Worm (Caenorhabditis elegans) whole organism, young adult: ENCODE measurements around the gene ntl-9.

ENCODE experiments used
- B0035.1 ChIP-seq: sonication (generic microtip); optimal IDR thresholded peaks from 2 replicates; lab custom pipeline; 2016; ENCODE audit warnings: missing genetic modification characterization, mild to moderate bottlenecking, missing compliant biosample characterization, missing genotype, missing genetic modification reagents
- D2030.7 ChIP-seq: fragments of 200-800 bp; sonication (Bioruptor generic); IDR thresholded peaks from 2 replicates; pipeline ENCODE4 v1.3.6; 2022; ENCODE audit warnings: missing genetic modification reagents, missing genetic modification characterization, missing compliant biosample characterization
- F22D6.2 ChIP-seq: sonication (generic microtip); optimal IDR thresholded peaks from 2 replicates; lab custom pipeline; 2016; ENCODE audit warnings: mild to moderate bottlenecking, missing genetic modification characterization, missing compliant biosample characterization
- F33H1.4 ChIP-seq: fragments of 200-800 bp; sonication (Bioruptor generic); IDR thresholded peaks from 2 replicates; pipeline ENCODE4 v1.3.6; 2022; ENCODE audit warnings: missing genetic modification reagents, missing genetic modification characterization, missing compliant biosample characterization
- F55B11.4 ChIP-seq: sonication (generic microtip); optimal IDR thresholded peaks from 2 replicates; lab custom pipeline; 2016; ENCODE audit warnings: missing compliant biosample characterization, missing genetic modification characterization, borderline replicate concordance; ENCODE audit not compliant: insufficient read depth
- ZK185.1 ChIP-seq: sonication (generic microtip); optimal IDR thresholded peaks from 2 replicates; lab custom pipeline; 2016; ENCODE audit warnings: mild to moderate bottlenecking, missing genetic modification characterization, missing compliant biosample characterization; ENCODE audit not compliant: poor library complexity, severe bottlenecking
- aptf-2 ChIP-seq: fragments of 200-800 bp; sonication (Bioruptor generic); conservative IDR thresholded peaks from 2 replicates; pipeline ENCODE4 v1.3.6; 2022; ENCODE audit warnings: missing genetic modification reagents, missing genetic modification characterization, missing compliant biosample characterization
- athp-1 ChIP-seq: sonication (generic microtip); optimal IDR thresholded peaks from 2 replicates; lab custom pipeline; 2017; ENCODE audit warnings: mild to moderate bottlenecking, missing genetic modification characterization, missing compliant biosample characterization
- attf-3 ChIP-seq: fragments of 200-800 bp; sonication (Bioruptor generic); conservative IDR thresholded peaks from 2 replicates; pipeline ENCODE4 v1.3.6; 2022; ENCODE audit warnings: missing genetic modification reagents, missing genetic modification characterization, missing compliant biosample characterization
- cebp-1 ChIP-seq, 2 experiments: fragments of 200-800 bp in 1 of 2; sonication (Bioruptor generic) in 1 of 2; sonication (generic microtip) in 1 of 2; IDR thresholded peaks in 1 of 2; optimal IDR thresholded peaks in 1 of 2; 2 replicates each; pipeline versions ENCODE4 v1.3.6 to Lab custom; 2017 to 2022; ENCODE audit warnings: missing compliant biosample characterization in 2 of 2, missing genetic modification characterization in 2 of 2, mild to moderate bottlenecking in 1 of 2, missing genetic modification reagents in 1 of 2, moderate library complexity in 1 of 2
- cebp-2 ChIP-seq: fragments of 200-800 bp; sonication (Bioruptor generic); IDR thresholded peaks from 2 replicates; pipeline ENCODE4 v1.3.6; 2022; ENCODE audit warnings: missing genetic modification characterization, missing compliant biosample characterization
- ceh-40 ChIP-seq: fragments of 200-800 bp; sonication (Bioruptor generic); IDR thresholded peaks from 2 replicates; pipeline ENCODE4 v1.3.6; 2022; ENCODE audit warnings: missing genetic modification characterization, missing compliant biosample characterization
- die-1 ChIP-seq: sonication (generic microtip); optimal IDR thresholded peaks from 2 replicates; lab custom pipeline; 2016; ENCODE audit warnings: missing genotype, mild to moderate bottlenecking, missing genetic modification characterization, missing compliant biosample characterization
- dox-1 ChIP-seq: fragments of 200-800 bp; sonication (Bioruptor generic); IDR thresholded peaks from 2 replicates; pipeline ENCODE4 v1.3.6; 2022; ENCODE audit warnings: missing genetic modification reagents, missing genetic modification characterization, missing compliant biosample characterization
- efl-1 ChIP-seq: fragments of 150-350 bp; optimal IDR thresholded peaks from 2 replicates; lab custom pipeline; 2014; ENCODE audit warnings: missing biosample characterization, missing genetic modification reagents, missing genetic modification characterization
- egl-44 ChIP-seq: fragments of 200-800 bp; sonication (Bioruptor generic); IDR thresholded peaks from 2 replicates; pipeline ENCODE4 v1.3.6; 2022; ENCODE audit warnings: missing genetic modification reagents, missing genetic modification characterization, missing compliant biosample characterization
- ets-4 ChIP-seq: fragments of 200-800 bp; sonication (Bioruptor generic); optimal IDR thresholded peaks from 2 replicates; lab custom pipeline; 2018; ENCODE audit warnings: mild to moderate bottlenecking, missing genetic modification characterization, missing compliant biosample characterization
- him-1 ChIP-seq: sonication (generic microtip); optimal IDR thresholded peaks from 2 replicates; lab custom pipeline; 2016; ENCODE audit warnings: missing genotype, missing genetic modification reagents, missing genetic modification characterization, missing compliant biosample characterization
- hrde-1 ChIP-seq: sonication (generic microtip); optimal IDR thresholded peaks from 2 replicates; lab custom pipeline; 2016; ENCODE audit warnings: missing genetic modification characterization, mild to moderate bottlenecking, missing compliant biosample characterization, moderate library complexity, missing genotype, missing genetic modification reagents, borderline replicate concordance
- lag-1 ChIP-seq: fragments of 200-800 bp; sonication (Bioruptor generic); IDR thresholded peaks from 2 replicates; pipeline ENCODE4 v1.3.6; 2022; ENCODE audit warnings: missing genetic modification reagents, missing genetic modification characterization, missing compliant biosample characterization
- let-526 ChIP-seq: fragments of 200-800 bp; sonication (Bioruptor generic); IDR thresholded peaks from 2 replicates; pipeline ENCODE4 v1.3.6; 2022; ENCODE audit warnings: missing genetic modification reagents, missing genetic modification characterization, missing compliant biosample characterization
- let-607 ChIP-seq, 2 experiments: fragments of 200-800 bp in 1 of 2; sonication (Bioruptor generic) in 1 of 2; sonication (generic microtip) in 1 of 2; optimal IDR thresholded peaks; 2 replicates each; lab custom pipeline; 2016 to 2018; ENCODE audit warnings: mild to moderate bottlenecking in 2 of 2, missing compliant biosample characterization in 2 of 2, missing genetic modification characterization in 2 of 2, moderate library complexity in 2 of 2, missing genotype in 1 of 2
- lsl-1 ChIP-seq: fragments of 200-800 bp; sonication (Bioruptor generic); optimal IDR thresholded peaks from 2 replicates; lab custom pipeline; 2018; ENCODE audit warnings: mild to moderate bottlenecking, missing genetic modification characterization, moderate library complexity, missing compliant biosample characterization
- madf-6 ChIP-seq: fragments of 200-800 bp; sonication (Bioruptor generic); IDR thresholded peaks from 2 replicates; pipeline ENCODE4 v1.3.6; 2022; ENCODE audit warnings: missing genetic modification reagents, missing genetic modification characterization, missing compliant biosample characterization
- madf-8 ChIP-seq: fragments of 200-800 bp; sonication (Bioruptor generic); conservative IDR thresholded peaks from 2 replicates; pipeline ENCODE4 v1.3.6; 2022; ENCODE audit warnings: missing genetic modification reagents, missing genetic modification characterization, missing compliant biosample characterization
- nfya-1 ChIP-seq: sonication (generic microtip); optimal IDR thresholded peaks from 2 replicates; lab custom pipeline; 2017; ENCODE audit warnings: antibody characterized with exemption, missing compliant biosample characterization, missing genetic modification characterization, borderline replicate concordance; ENCODE audit not compliant: insufficient read depth
- nhr-80 ChIP-seq: sonication (generic microtip); optimal IDR thresholded peaks from 2 replicates; lab custom pipeline; 2016; ENCODE audit warnings: missing genetic modification characterization, missing compliant biosample characterization
- pha-4 ChIP-seq: fragments of 150-350 bp; sonication (generic microtip); optimal IDR thresholded peaks from 2 replicates; lab custom pipeline; 2014; ENCODE audit warnings: missing biosample characterization, missing genetic modification reagents, missing genetic modification characterization
- snpc-1.3 ChIP-seq: sonication (generic microtip); optimal IDR thresholded peaks from 2 replicates; lab custom pipeline; 2017; ENCODE audit warnings: missing genetic modification characterization, mild to moderate bottlenecking, missing compliant biosample characterization, antibody characterized with exemption, moderate library complexity, missing genotype, missing genetic modification reagents; ENCODE audit not compliant: insufficient read depth
- snpc-3.4 ChIP-seq: sonication (generic microtip); optimal IDR thresholded peaks from 2 replicates; lab custom pipeline; 2017; ENCODE audit warnings: missing genetic modification characterization, mild to moderate bottlenecking, missing compliant biosample characterization, antibody characterized with exemption, moderate library complexity, missing genotype, missing genetic modification reagents
- xnd-1 ChIP-seq: sonication (generic microtip); optimal IDR thresholded peaks from 2 replicates; lab custom pipeline; 2016; ENCODE audit warnings: missing genotype, missing genetic modification reagents, missing genetic modification characterization, missing compliant biosample characterization
- ztf-25 ChIP-seq: fragments of 200-800 bp; sonication (Bioruptor generic); IDR thresholded peaks from 2 replicates; pipeline ENCODE4 v1.3.6; 2022; ENCODE audit warnings: missing genetic modification reagents, missing genetic modification characterization, missing compliant biosample characterization
- ztf-6 ChIP-seq: fragments of 200-800 bp; sonication (Bioruptor generic); IDR thresholded peaks from 2 replicates; pipeline ENCODE4 v1.3.6; 2022; ENCODE audit warnings: missing genetic modification reagents, missing genetic modification characterization, missing compliant biosample characterization

The ntl-9 gene

ce11 chrIII:4900260-4900659 is 44.1 kb upstream of the ntl-9 start, which contains the start of gene tag-340:
Gene tag-340 (plus strand): TSS chrIII:4900508.
- TF ChIP-seq D2030.7 (GFP tag; lab: Robert Waterston, UW) (peak; percentile 63), pha-4 (tag; lab: Kevin White, UChicago) (no peak), F33H1.4 (GFP tag; lab: Robert Waterston, UW) (peak; percentile 90), snpc-1.3 (tag; lab: Kevin White, UChicago) (peak; percentile 58), madf-6 (GFP tag; lab: Robert Waterston, UW) (peak; percentile 85), athp-1 (tag; lab: Kevin White, UChicago) (no peak), lsl-1 (GFP tag; lab: Kevin White, UChicago) (peak; percentile 88), madf-8 (peak; percentile 47; the same call in 1 of the 2 replicates), F55B11.4 (tag; lab: Kevin White, UChicago) (no peak), snpc-3.4 (peak; percentile 63), efl-1 (peak; percentile 23), xnd-1 (peak; percentile 51)

- no peak for TF ChIP-seq ztf-25 (GFP tag; lab: Robert Waterston, UW)
- no peak for TF ChIP-seq attf-3 (GFP tag; lab: Robert Waterston, UW)
- no peak for TF ChIP-seq cebp-2 (GFP tag; lab: Robert Waterston, UW)
- no peak for TF ChIP-seq let-607 (tag; optimal IDR thresholded peaks at IDR 0.05; lab: Kevin White, UChicago)
- TF ChIP-seq ceh-40 (GFP tag; lab: Robert Waterston, UW) = no peak
- TF ChIP-seq die-1 (tag; lab: Kevin White, UChicago) = no peak
- no peak for TF ChIP-seq hrde-1 (tag; lab: Kevin White, UChicago)
- TF ChIP-seq nfya-1 (tag; lab: Kevin White, UChicago) = no peak
- no peak for TF ChIP-seq athp-1 (tag; lab: Kevin White, UChicago)
- TF ChIP-seq lag-1 = no peak
- TF ChIP-seq ets-4 = no peak
- no peak for TF ChIP-seq B0035.1
- no peak for TF ChIP-seq nhr-80 (tag; lab: Kevin White, UChicago)
These were observed 40.5 kb upstream of the ntl-9 start, which contains the start of gene kbp-2 for ce11 chrIII:4903784-4904183. Gene kbp-2 (minus strand): TSS chrIII:4903884.

DNA sequence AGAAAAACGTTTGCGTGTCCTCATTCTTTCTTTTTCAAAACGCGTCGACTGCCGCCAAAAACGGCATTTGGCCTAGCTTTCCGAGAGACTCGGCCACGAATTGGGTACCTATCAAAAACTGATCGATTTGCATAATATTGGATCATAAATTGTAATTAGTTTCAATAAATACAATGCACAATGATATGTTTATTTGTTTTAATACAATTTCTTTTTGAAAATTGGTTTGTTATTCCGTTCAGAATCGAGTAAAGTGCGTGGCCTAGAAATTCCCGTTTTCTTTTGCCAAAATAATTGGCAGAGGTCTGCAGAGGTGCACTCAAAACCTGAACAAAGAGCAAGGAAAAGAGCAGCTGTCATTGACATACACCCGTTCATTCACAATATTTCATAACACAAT is 38.9 kb upstream of the ntl-9 start, which contains the start of gene F26F4.8:
TSS of gene F26F4.8 (minus strand) at position 69 of the 400 bp plus-strand sequence.
- TF ChIP-seq nhr-80 (tag; lab: Kevin White, UChicago) (peak; percentile 51), dox-1 (peak; percentile 43; the same call in 1 of the 2 replicates), him-1 (peak; percentile 7), cebp-1 (GFP tag; IDR thresholded peaks at IDR 0.05; lab: Robert Waterston, UW) (no peak), cebp-1 (tag; optimal IDR thresholded peaks at IDR 0.05; lab: Kevin White, UChicago) (peak; percentile 67), F22D6.2 (no peak), efl-1 (peak; percentile 20), let-526 (GFP tag; lab: Robert Waterston, UW) (no peak), egl-44 (GFP tag; lab: Robert Waterston, UW) (no peak), aptf-2 (GFP tag; lab: Robert Waterston, UW) (no peak), ztf-6 (GFP tag; lab: Robert Waterston, UW) (no peak), ZK185.1 (tag; lab: Kevin White, UChicago) (peak; percentile 5), xnd-1 (no peak)
